Worm (Caenorhabditis elegans) whole organism, L2 larva: Measurements from ENCODE around the gene C02F5.10.

Source experiments
- ama-1 ChIP-seq: fragments of 150-350 bp; optimal IDR thresholded peaks from 2 replicates; lab custom pipeline; 2018; ENCODE audit warnings: inconsistent platforms
- blmp-1 ChIP-seq: sonication (generic microtip); optimal IDR thresholded peaks from 2 replicates; lab custom pipeline; 2017; ENCODE audit warnings: missing genetic modification characterization, mild to moderate bottlenecking, missing compliant biosample characterization, antibody characterized with exemption, moderate library complexity; ENCODE audit not compliant: insufficient read depth
- egl-27 ChIP-seq: sonication (generic microtip); optimal IDR thresholded peaks from 3 replicates; lab custom pipeline; 2017; ENCODE audit warnings: missing biosample characterization, missing genetic modification reagents, missing genetic modification characterization
- fos-1 ChIP-seq: fragments of 150-350 bp; optimal IDR thresholded peaks from 2 replicates; lab custom pipeline; 2014; ENCODE audit warnings: missing biosample characterization, missing genetic modification characterization
- lin-13 ChIP-seq: fragments of 150-350 bp; optimal IDR thresholded peaks from 2 replicates; lab custom pipeline; 2014; ENCODE audit warnings: missing biosample characterization, missing genetic modification reagents, missing genetic modification characterization
- mbf-1 ChIP-seq: sonication (generic microtip); optimal IDR thresholded peaks from 2 replicates; lab custom pipeline; 2017; ENCODE audit warnings: missing biosample characterization, missing genetic modification characterization
- nhr-6 ChIP-seq: fragments of 150-350 bp; optimal IDR thresholded peaks from 2 replicates; lab custom pipeline; 2014; ENCODE audit warnings: missing biosample characterization, missing genetic modification characterization
- skn-1 ChIP-seq: sonication (generic microtip); optimal IDR thresholded peaks from 2 replicates; lab custom pipeline; 2017; ENCODE audit warnings: missing biosample characterization, missing genetic modification characterization
- snpc-4 ChIP-seq: fragments of 150-350 bp; optimal IDR thresholded peaks from 2 replicates; lab custom pipeline; 2014; ENCODE audit warnings: missing biosample characterization, missing genetic modification characterization
- ztf-11 ChIP-seq: sonication (generic microtip); optimal IDR thresholded peaks from 2 replicates; lab custom pipeline; 2017; ENCODE audit warnings: missing biosample characterization, missing genetic modification characterization

ce11 chrIII:8249381-8249780, at the start of gene C02F5.10, which contains the start of gene C02F5.2:
- TF ChIP-seq egl-27 (no peak), fos-1 (tag; lab: Kevin White, UChicago) (no peak), nhr-6 (no peak), skn-1 (no peak), snpc-4 (tag; lab: Kevin White, UChicago) (no peak), ztf-11 (tag; lab: Kevin White, UChicago) (no peak), lin-13 (GFP tag; lab: Kevin White, UChicago) (no peak), blmp-1 (tag; lab: Kevin White, UChicago) (no peak), mbf-1 (no peak), ama-1 (lab: Kevin White, UChicago) (no peak)
